Worm (Caenorhabditis elegans) whole organism, early embryonic: Measurements from ENCODE around the gene R02D1.2.

Source experiments
- B0310.2 ChIP-seq: sonication (generic microtip); optimal IDR thresholded peaks from 2 replicates; lab custom pipeline; 2016; ENCODE audit warnings: mild to moderate bottlenecking, missing genetic modification characterization, missing compliant biosample characterization
- F13C5.2 ChIP-seq: sonication (generic microtip); optimal IDR thresholded peaks from 2 replicates; lab custom pipeline; 2017; ENCODE audit warnings: mild to moderate bottlenecking, missing genetic modification characterization, inconsistent platforms, missing compliant biosample characterization
- aly-1 ChIP-seq: sonication (generic microtip); optimal IDR thresholded peaks from 2 replicates; lab custom pipeline; 2016; ENCODE audit warnings: missing genetic modification characterization, missing compliant biosample characterization
- ama-1 ChIP-seq: fragments of 150-350 bp; optimal IDR thresholded peaks from 2 replicates; lab custom pipeline; 2014
- ceh-13 ChIP-seq: fragments of 200-800 bp; sonication (Bioruptor generic); optimal IDR thresholded peaks from 2 replicates; lab custom pipeline; 2018; ENCODE audit warnings: mild to moderate bottlenecking, missing genetic modification characterization, missing compliant biosample characterization
- ceh-36 ChIP-seq: sonication (generic microtip); optimal IDR thresholded peaks from 2 replicates; lab custom pipeline; 2016; ENCODE audit warnings: missing genetic modification characterization, inconsistent platforms, missing compliant biosample characterization
- ets-7 ChIP-seq: sonication (generic microtip); optimal IDR thresholded peaks from 2 replicates; lab custom pipeline; 2016; ENCODE audit warnings: missing genotype, missing genetic modification characterization, missing compliant biosample characterization
- flt-1 ChIP-seq: fragments of 200-800 bp; sonication (Bioruptor generic); IDR thresholded peaks from 2 replicates; pipeline ENCODE4 v1.3.6; 2022; ENCODE audit warnings: missing genetic modification characterization, missing compliant biosample characterization
- hmbx-1 ChIP-seq: sonication (generic microtip); optimal IDR thresholded peaks from 2 replicates; lab custom pipeline; 2016; ENCODE audit warnings: mild to moderate bottlenecking, missing genetic modification characterization, missing compliant biosample characterization
- hmg-4 ChIP-seq: fragments of 200-800 bp; sonication (Bioruptor generic); optimal IDR thresholded peaks from 2 replicates; lab custom pipeline; 2018; ENCODE audit warnings: mild to moderate bottlenecking, missing genetic modification characterization, missing compliant biosample characterization
- hnd-1 ChIP-seq: sonication (generic microtip); optimal IDR thresholded peaks from 2 replicates; lab custom pipeline; 2016; ENCODE audit warnings: missing genetic modification characterization, missing compliant biosample characterization
- pes-1 ChIP-seq: fragments of 200-800 bp; sonication (Bioruptor generic); IDR thresholded peaks from 2 replicates; pipeline ENCODE4 v1.3.6; 2022; ENCODE audit warnings: missing genetic modification reagents, missing genetic modification characterization, missing compliant biosample characterization
- scrt-1 ChIP-seq: fragments of 200-800 bp; sonication (Bioruptor generic); IDR thresholded peaks from 2 replicates; pipeline ENCODE4 v1.3.6; 2022; ENCODE audit warnings: missing genetic modification characterization, missing compliant biosample characterization
- sea-1 ChIP-seq: fragments of 200-800 bp; sonication (Bioruptor generic); conservative IDR thresholded peaks from 2 replicates; pipeline ENCODE4 v1.3.6; 2022; ENCODE audit warnings: missing genetic modification characterization, missing compliant biosample characterization
- tbx-11 ChIP-seq: fragments of 200-800 bp; sonication (Bioruptor generic); IDR thresholded peaks from 2 replicates; pipeline ENCODE4 v1.3.6; 2022; ENCODE audit warnings: missing genetic modification characterization, missing compliant biosample characterization
- tbx-37 ChIP-seq: fragments of 200-800 bp; sonication (Bioruptor generic); conservative IDR thresholded peaks from 2 replicates; pipeline ENCODE4 v1.3.6; 2022; ENCODE audit warnings: missing genetic modification reagents, missing genetic modification characterization, missing compliant biosample characterization
- tra-4 ChIP-seq: sonication (generic microtip); optimal IDR thresholded peaks from 2 replicates; lab custom pipeline; 2017; ENCODE audit warnings: missing genetic modification characterization, missing compliant biosample characterization

R02D1.2 gene

DNA sequence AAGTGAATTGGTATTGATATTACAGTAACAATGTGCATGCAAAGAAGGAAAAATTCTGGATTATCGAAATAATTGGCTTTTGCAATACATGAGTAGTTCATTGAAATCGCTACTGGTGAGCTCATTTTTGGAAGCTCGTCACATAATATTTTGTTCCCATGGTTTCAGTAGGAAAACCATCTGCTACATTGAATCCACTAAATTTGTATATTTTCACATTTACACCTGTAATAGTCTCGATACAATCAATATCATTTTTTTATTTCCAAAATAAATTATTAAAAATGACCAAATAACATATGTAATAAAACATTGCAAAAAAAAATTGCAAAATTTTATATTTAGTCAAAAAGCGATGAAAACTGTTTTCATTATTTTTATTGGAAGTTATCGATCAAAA, 7.5 kb downstream of the R02D1.2 start, which contains the start of gene srh-192:
Gene srh-192, minus strand, starts transcription at position 101 of the 400 bp plus-strand sequence.
- TF ChIP-seq hnd-1 (no peak), ama-1 (lab: Kevin White, UChicago) (no peak), F13C5.2 (tag; lab: Kevin White, UChicago) (no peak), B0310.2 (tag; lab: Kevin White, UChicago) (no peak), ets-7 (tag; lab: Kevin White, UChicago) (no peak), hmbx-1 (tag; lab: Kevin White, UChicago) (no peak), aly-1 (no peak), flt-1 (GFP tag; lab: Robert Waterston, UW) (no peak), hmg-4 (GFP tag; lab: Kevin White, UChicago) (no peak), tbx-37 (GFP tag; lab: Robert Waterston, UW) (no peak), pes-1 (no peak), scrt-1 (GFP tag; lab: Robert Waterston, UW) (no peak), ceh-36 (tag; lab: Kevin White, UChicago) (no peak), tbx-11 (no peak), ceh-13 (no peak)

DNA sequence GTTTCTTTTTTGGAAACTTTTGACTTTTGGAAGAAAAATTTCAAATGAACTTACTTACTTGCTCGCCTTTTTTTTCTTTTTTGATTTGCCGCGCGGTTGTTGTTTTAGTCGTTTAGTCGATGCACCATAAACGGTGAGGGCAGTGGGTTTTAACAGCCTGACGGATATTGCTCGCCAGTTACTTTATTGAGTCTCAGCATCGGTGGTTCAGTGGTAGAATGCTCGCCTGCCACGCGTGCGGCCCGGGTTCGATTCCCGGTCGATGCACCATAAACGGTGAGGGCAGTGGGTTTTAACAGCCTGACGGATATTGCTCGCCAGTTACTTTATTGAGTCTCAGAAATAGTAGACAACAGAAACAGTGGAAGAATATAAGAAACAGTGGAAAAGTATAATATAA, 12.2 kb downstream of the R02D1.2 start:
- TF ChIP-seq flt-1 (GFP tag; lab: Robert Waterston, UW), result peak; percentile 23; the same call in 1 of the 2 replicates
- TF ChIP-seq sea-1 (GFP tag; lab: Robert Waterston, UW), result 0 out of 2 replicates have a peak, but pooled peaks have one; percentile 35
- TF ChIP-seq scrt-1 (GFP tag; lab: Robert Waterston, UW), result peak; percentile 46; the same call in 1 of the 2 replicates
- peak; percentile 68 for TF ChIP-seq pes-1

DNA sequence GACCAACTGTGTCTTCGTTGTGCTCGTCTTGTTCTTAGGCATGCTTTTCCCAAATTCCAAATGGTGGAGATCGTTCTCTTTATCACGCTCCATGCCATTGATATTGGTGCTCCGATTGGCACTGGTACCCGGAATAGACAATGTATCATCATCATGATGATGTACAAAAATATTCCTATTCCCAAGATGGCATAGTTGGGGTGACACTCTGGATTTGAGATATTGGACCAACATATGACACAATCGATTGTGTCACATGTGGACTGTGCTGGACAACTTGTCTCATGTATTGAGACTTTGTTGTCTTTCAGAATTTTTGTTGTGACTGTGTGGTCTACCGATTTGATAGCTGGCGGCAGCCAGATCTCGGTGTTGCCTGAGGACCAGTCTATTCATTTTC, 18.4 kb downstream of the R02D1.2 start:
- no peak for TF ChIP-seq ama-1 (lab: Kevin White, UChicago)
- TF ChIP-seq ceh-36 (tag; lab: Kevin White, UChicago), result no peak
- no peak for TF ChIP-seq ets-7 (tag; lab: Kevin White, UChicago)
- TF ChIP-seq tbx-11, result no peak
- TF ChIP-seq tbx-37 (GFP tag; lab: Robert Waterston, UW), result no peak
- no peak for TF ChIP-seq tra-4 (tag; lab: Kevin White, UChicago)
- no peak for TF ChIP-seq hmg-4 (GFP tag; lab: Kevin White, UChicago)
- TF ChIP-seq scrt-1 (GFP tag; lab: Robert Waterston, UW), result no peak

DNA sequence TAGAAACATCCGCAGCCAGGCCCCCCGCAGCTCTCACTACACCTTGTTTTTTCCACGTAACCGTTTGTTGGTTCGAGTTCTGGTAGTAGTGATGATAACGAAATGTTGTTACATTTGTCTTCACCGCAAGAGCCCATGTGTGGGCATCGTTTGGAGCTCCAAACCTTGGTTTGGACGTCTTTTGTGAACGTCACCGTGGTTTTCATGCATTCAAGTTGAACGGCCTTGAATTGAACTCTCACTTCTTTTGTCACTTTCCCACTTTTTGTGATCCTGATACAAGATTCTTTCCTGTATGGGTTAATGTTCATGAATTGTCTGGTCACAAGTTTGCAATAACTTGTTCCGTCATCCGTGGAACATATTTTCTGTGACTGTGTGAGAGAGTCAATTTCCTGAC, 18.8 kb downstream of the R02D1.2 start:
- no peak for TF ChIP-seq ama-1 (lab: Kevin White, UChicago)
- TF ChIP-seq tbx-11, result no peak
- TF ChIP-seq aly-1, result no peak
- no peak for TF ChIP-seq tra-4 (tag; lab: Kevin White, UChicago)
- TF ChIP-seq ets-7 (tag; lab: Kevin White, UChicago), result no peak
- TF ChIP-seq hnd-1, result no peak
- TF ChIP-seq hmg-4 (GFP tag; lab: Kevin White, UChicago), result no peak
- no peak for TF ChIP-seq F13C5.2 (tag; lab: Kevin White, UChicago)
- no peak for TF ChIP-seq ceh-13
- TF ChIP-seq pes-1, result no peak
- no peak for TF ChIP-seq flt-1 (GFP tag; lab: Robert Waterston, UW)
- TF ChIP-seq ceh-36 (tag; lab: Kevin White, UChicago), result no peak
- TF ChIP-seq scrt-1 (GFP tag; lab: Robert Waterston, UW), result no peak

DNA sequence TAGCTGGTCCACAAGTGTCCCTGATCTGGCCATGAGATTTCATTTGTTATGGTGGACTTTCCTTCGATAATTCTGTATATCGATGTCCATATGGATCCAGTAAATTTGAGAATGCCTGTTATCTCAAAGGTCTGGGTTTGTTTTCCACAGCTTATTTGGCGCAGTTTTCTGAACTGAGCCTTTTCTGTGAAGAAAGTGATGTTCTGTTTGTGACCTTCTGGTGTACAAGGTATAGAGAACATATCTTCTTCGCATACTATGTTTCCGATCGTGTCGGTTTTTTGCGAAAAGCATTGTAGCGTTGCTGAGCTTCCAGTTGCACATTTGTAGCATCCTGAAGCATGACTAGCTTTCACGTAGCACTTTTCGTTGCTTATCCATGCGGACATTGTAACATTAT, 19.8 kb downstream of the R02D1.2 start:
- TF ChIP-seq ceh-36 (tag; lab: Kevin White, UChicago) (no peak), F13C5.2 (tag; lab: Kevin White, UChicago) (no peak), aly-1 (no peak), flt-1 (GFP tag; lab: Robert Waterston, UW) (no peak), pes-1 (no peak), tra-4 (tag; lab: Kevin White, UChicago) (no peak), ceh-13 (no peak), tbx-37 (GFP tag; lab: Robert Waterston, UW) (no peak), hmg-4 (GFP tag; lab: Kevin White, UChicago) (no peak), sea-1 (GFP tag; lab: Robert Waterston, UW) (no peak), hnd-1 (no peak), scrt-1 (GFP tag; lab: Robert Waterston, UW) (no peak), hmbx-1 (tag; lab: Kevin White, UChicago) (no peak), ama-1 (lab: Kevin White, UChicago) (no peak), B0310.2 (tag; lab: Kevin White, UChicago) (no peak), tbx-11 (no peak)

DNA sequence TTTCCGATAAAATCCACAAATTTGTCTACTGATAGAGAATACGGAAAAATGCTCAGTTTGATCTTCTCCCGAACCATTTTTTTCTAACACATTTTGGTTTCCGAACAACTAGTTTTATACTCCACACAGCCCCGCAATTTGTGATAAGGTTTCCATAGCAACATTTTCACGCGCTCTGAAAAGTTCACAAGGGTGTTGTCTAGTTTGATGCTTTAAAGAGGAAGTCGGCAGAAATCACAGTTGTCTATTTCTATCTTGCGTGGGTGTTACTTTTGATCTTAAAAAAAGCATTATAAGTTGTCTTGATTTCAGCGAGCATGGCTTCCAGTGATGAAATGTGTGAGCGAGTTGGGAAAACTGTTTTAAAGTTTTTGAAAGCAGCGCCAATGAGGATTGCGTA, 22.9 kb downstream of the R02D1.2 start, which contains the start of gene ZC132.3:
Gene ZC132.3, minus strand, starts transcription at position 101 of the 400 bp plus-strand sequence.
- no peak for TF ChIP-seq flt-1 (GFP tag; lab: Robert Waterston, UW)
- TF ChIP-seq ceh-13, result no peak

DNA sequence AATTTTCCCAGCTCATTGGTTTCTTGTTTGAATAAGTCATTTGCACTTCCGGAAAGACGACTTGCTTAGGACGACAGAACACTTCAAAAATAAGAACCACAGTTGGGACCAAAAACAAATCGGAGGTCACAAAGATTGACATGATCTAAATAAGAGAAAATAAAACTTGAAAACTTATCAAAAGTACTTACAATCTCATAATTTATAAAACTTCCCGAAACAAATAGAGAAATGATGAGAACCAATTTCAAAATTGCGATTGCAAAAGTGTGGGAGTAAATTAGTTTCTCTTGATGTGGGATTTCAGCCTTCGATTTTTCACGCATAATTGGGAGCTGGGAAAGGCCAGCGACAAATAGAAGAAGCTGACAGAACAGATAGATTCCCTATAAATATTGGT, 24.0 kb downstream of the R02D1.2 start, which contains the start of gene ZC132.11:
Gene ZC132.11, minus strand, starts transcription at position 101 of the 400 bp plus-strand sequence.
- TF ChIP-seq B0310.2 (tag; lab: Kevin White, UChicago) (no peak), ceh-36 (tag; lab: Kevin White, UChicago) (no peak), ets-7 (tag; lab: Kevin White, UChicago) (no peak), sea-1 (GFP tag; lab: Robert Waterston, UW) (no peak), pes-1 (no peak), tra-4 (tag; lab: Kevin White, UChicago) (no peak), ceh-13 (no peak), tbx-11 (no peak), hmbx-1 (tag; lab: Kevin White, UChicago) (no peak), hmg-4 (GFP tag; lab: Kevin White, UChicago) (no peak), F13C5.2 (tag; lab: Kevin White, UChicago) (no peak), hnd-1 (no peak), tbx-37 (GFP tag; lab: Robert Waterston, UW) (no peak), flt-1 (GFP tag; lab: Robert Waterston, UW) (no peak), scrt-1 (GFP tag; lab: Robert Waterston, UW) (no peak), aly-1 (no peak), ama-1 (lab: Kevin White, UChicago) (no peak)
